Worm (Caenorhabditis elegans): ENCODE measurements around the gene ndnf-1.

DNA sequence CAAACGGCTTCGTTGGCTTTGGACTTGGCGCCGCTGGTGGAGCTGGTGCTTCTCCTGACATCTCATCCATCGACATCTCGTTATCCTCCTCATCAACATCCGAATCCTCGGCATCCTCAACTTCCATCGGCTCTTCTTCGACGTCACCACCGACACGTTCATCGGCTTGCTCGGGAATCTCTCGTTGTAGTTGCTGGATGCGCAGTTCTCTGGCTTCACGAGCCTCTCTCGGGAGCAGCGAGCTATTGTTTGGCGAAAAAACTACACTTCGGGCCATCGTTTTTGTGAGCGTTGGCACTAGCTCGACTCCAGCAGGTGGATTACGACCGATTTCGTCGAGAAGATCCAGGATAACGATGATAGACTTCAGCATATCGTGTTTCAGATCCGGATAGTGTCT is 17.3 kb upstream of the ndnf-1 start:
- TF ChIP-seq him-1 (tag; optimal IDR thresholded peaks at IDR 0.05) (no peak), dao-5 (tag; optimal IDR thresholded peaks at IDR 0.05) (no peak), W03F9.2 (tag; optimal IDR thresholded peaks at IDR 0.05) (no peak)
